Worm (Caenorhabditis elegans): Measurements from ENCODE around the gene fip-2.

Gene fip-2

ce11 chrV:9108219-9108618, 40.4 kb downstream of the fip-2 start, which contains the start of gene F21C10.18:
Gene F21C10.18, plus strand, starts transcription at chrV:9108519.
- TF ChIP-seq Y55F3AM.14 (GFP tag; optimal IDR thresholded peaks at IDR 0.05) (no peak), lsy-2 (tag; optimal IDR thresholded peaks at IDR 0.05) (no peak), elt-3 (tag; optimal IDR thresholded peaks at IDR 0.05) (no peak), nhr-12 (tag; optimal IDR thresholded peaks at IDR 0.05) (no peak), ceh-82 (tag; optimal IDR thresholded peaks at IDR 0.05) (no peak), sma-3 (GFP tag; optimal IDR thresholded peaks at IDR 0.05) (no peak), ztf-1 (GFP tag; conservative IDR thresholded peaks at IDR 0.05) (no peak), ceh-16 (tag; optimal IDR thresholded peaks at IDR 0.05) (no peak)

ce11 chrV:9109281-9109680, 41.5 kb downstream of the fip-2 start, which contains the start of gene pqn-31:
Gene pqn-31, plus strand, starts transcription at chrV:9109581.
- TF ChIP-seq sem-4 (tag; optimal IDR thresholded peaks at IDR 0.05) (no peak), nhr-11 (tag; optimal IDR thresholded peaks at IDR 0.05) (no peak), alr-1 (tag; optimal IDR thresholded peaks at IDR 0.05) (no peak), R02D3.7 (tag; optimal IDR thresholded peaks at IDR 0.05) (no peak), lin-13 (GFP tag; optimal IDR thresholded peaks at IDR 0.05) (no peak), nhr-10 (tag; optimal IDR thresholded peaks at IDR 0.05) (no peak), nhr-77 (tag; optimal IDR thresholded peaks at IDR 0.05) (no peak), crh-2 (tag; optimal IDR thresholded peaks at IDR 0.05) (no peak), elt-3 (tag; optimal IDR thresholded peaks at IDR 0.05) (no peak), nhr-21 (tag; optimal IDR thresholded peaks at IDR 0.05) (no peak), mdl-1 (tag; optimal IDR thresholded peaks at IDR 0.05) (no peak), peb-1 (tag; optimal IDR thresholded peaks at IDR 0.05) (no peak), dmd-4 (tag; optimal IDR thresholded peaks at IDR 0.05) (no peak), lsy-2 (tag; optimal IDR thresholded peaks at IDR 0.05) (no peak), aly-2 (tag; optimal IDR thresholded peaks at IDR 0.05) (no peak), Y55F3AM.14 (GFP tag; optimal IDR thresholded peaks at IDR 0.05) (no peak), ztf-1 (GFP tag; conservative IDR thresholded peaks at IDR 0.05) (no peak), snpc-4 (tag; optimal IDR thresholded peaks at IDR 0.05) (no peak), sma-9 (GFP tag; optimal IDR thresholded peaks at IDR 0.05) (no peak), sma-9 (tag; optimal IDR thresholded peaks at IDR 0.05) (no peak)

ce11 chrV:9111957-9112356, 44.2 kb downstream of the fip-2 start:
- no peak for TF ChIP-seq unc-39 (tag; optimal IDR thresholded peaks at IDR 0.05)
- peak; percentile 46 for TF ChIP-seq nhr-129 (tag; optimal IDR thresholded peaks at IDR 0.05)
- peak; percentile 25 for TF ChIP-seq sma-9 (GFP tag; optimal IDR thresholded peaks at IDR 0.05)
- no peak for TF ChIP-seq sma-9 (tag; optimal IDR thresholded peaks at IDR 0.05)
- no peak for TF ChIP-seq crh-2 (tag; optimal IDR thresholded peaks at IDR 0.05)

- no peak for TF ChIP-seq lin-39 (tag; optimal IDR thresholded peaks at IDR 0.05)
- no peak for TF ChIP-seq sem-4 (tag; optimal IDR thresholded peaks at IDR 0.05)
- TF ChIP-seq elt-3 (tag; optimal IDR thresholded peaks at IDR 0.05) = no peak
- TF ChIP-seq nhr-25 (tag; optimal IDR thresholded peaks at IDR 0.05) = no peak
- no peak for TF ChIP-seq ztf-4 (tag; optimal IDR thresholded peaks at IDR 0.05)
- no peak for TF ChIP-seq unc-39 (tag; optimal IDR thresholded peaks at IDR 0.05)
- no peak for TF ChIP-seq mdl-1 (tag; optimal IDR thresholded peaks at IDR 0.05)
- TF ChIP-seq peb-1 (tag; optimal IDR thresholded peaks at IDR 0.05) = no peak
- no peak for TF ChIP-seq nhr-11 (tag; optimal IDR thresholded peaks at IDR 0.05)
- TF ChIP-seq ztf-1 (GFP tag; conservative IDR thresholded peaks at IDR 0.05) = no peak
- TF ChIP-seq lsy-2 (tag; optimal IDR thresholded peaks at IDR 0.05) = no peak
- no peak for TF ChIP-seq nhr-237 (tag; optimal IDR thresholded peaks at IDR 0.05)
- TF ChIP-seq zag-1 (tag; optimal IDR thresholded peaks at IDR 0.05) = no peak
These were observed 44.7 kb downstream of the fip-2 start, which contains the start of gene F21C10.7 for ce11 chrV:9112467-9112866. Gene F21C10.7, plus strand, starts transcription at chrV:9112767.

Data from whole organism, L2 larva.